Fruit fly (Drosophila melanogaster) whole organism, embryonic: ENCODE data around the gene CG8006.

Experiments used
- Adf1 ChIP-seq: fragments of 200-800 bp; sonication (Bioruptor generic); IDR thresholded peaks from 2 replicates; pipeline ENCODE4 v1.3.6; 2022; ENCODE audit warnings: missing biosample characterization, missing genetic modification characterization
- Atf6 ChIP-seq: fragments of 200-800 bp; sonication (Bioruptor generic); IDR thresholded peaks from 2 replicates; pipeline ENCODE4 v1.3.6; 2022; ENCODE audit warnings: missing biosample characterization, missing genetic modification characterization
- B-H1 ChIP-seq: fragments of 200-800 bp; sonication (Bioruptor generic); IDR thresholded peaks from 3 replicates; pipeline ENCODE4 v1.3.6; 2022; ENCODE audit warnings: missing biosample characterization, missing genetic modification characterization
- CG10366 ChIP-seq: fragments of 200-800 bp; sonication (Bioruptor generic); IDR thresholded peaks from 2 replicates; pipeline ENCODE4 v1.3.6; 2022; ENCODE audit warnings: missing biosample characterization, missing genetic modification characterization
- CG10565 ChIP-seq: fragments of 200-800 bp; sonication (Bioruptor generic); optimal IDR thresholded peaks from 3 replicates; lab custom pipeline; 2016; ENCODE audit warnings: missing biosample characterization, mild to moderate bottlenecking, missing genetic modification characterization
- CG12659 ChIP-seq: fragments of 200-800 bp; sonication (Bioruptor generic); optimal IDR thresholded peaks from 3 replicates; lab custom pipeline; 2017; ENCODE audit warnings: mild to moderate bottlenecking, missing biosample characterization, missing genetic modification reagents, missing genetic modification characterization
- CG13894 ChIP-seq: fragments of 200-800 bp; sonication (Bioruptor generic); optimal IDR thresholded peaks from 3 replicates; lab custom pipeline; 2018; ENCODE audit warnings: missing biosample characterization, mild to moderate bottlenecking, missing genetic modification characterization, moderate library complexity
- CG14441 ChIP-seq: fragments of 200-800 bp; sonication (Bioruptor generic); IDR thresholded peaks from 2 replicates; pipeline ENCODE4 v1.3.6; 2022; ENCODE audit warnings: missing biosample characterization, missing genetic modification characterization
- CG15269 ChIP-seq: fragments of 200-800 bp; sonication (Bioruptor generic); optimal IDR thresholded peaks from 2 replicates; lab custom pipeline; 2018; ENCODE audit warnings: missing biosample characterization, mild to moderate bottlenecking, missing genetic modification characterization, moderate library complexity
- CG17359 ChIP-seq: fragments of 200-800 bp; sonication (Bioruptor generic); optimal IDR thresholded peaks from 3 replicates; lab custom pipeline; 2018; ENCODE audit warnings: missing biosample characterization, mild to moderate bottlenecking, missing genetic modification characterization, moderate library complexity
- CG2129 ChIP-seq: fragments of 200-800 bp; sonication (Bioruptor generic); IDR thresholded peaks from 2 replicates; pipeline ENCODE4 v1.3.6; 2022; ENCODE audit warnings: missing biosample characterization, missing genetic modification characterization; ENCODE audit not compliant: partially characterized antibody
- CG30431 ChIP-seq: fragments of 200-800 bp; sonication (Bioruptor generic); optimal IDR thresholded peaks from 2 replicates; lab custom pipeline; 2017; ENCODE audit warnings: missing biosample characterization, missing genetic modification characterization
- CG32532 ChIP-seq: fragments of 200-800 bp; sonication (Bioruptor generic); IDR thresholded peaks from 2 replicates; pipeline ENCODE4 v1.3.6; 2022; ENCODE audit warnings: missing biosample characterization, missing genetic modification characterization
- CG43689 ChIP-seq: fragments of 200-800 bp; sonication (Bioruptor generic); IDR thresholded peaks from 2 replicates; pipeline ENCODE4 v1.3.6; 2022; ENCODE audit warnings: missing biosample characterization, missing genetic modification characterization
- CG4424 ChIP-seq: fragments of 200-800 bp; sonication (Bioruptor generic); optimal IDR thresholded peaks from 3 replicates; lab custom pipeline; 2016; ENCODE audit warnings: missing biosample characterization, missing genetic modification characterization
- CG7786 ChIP-seq: fragments of 200-800 bp; sonication (Bioruptor generic); optimal IDR thresholded peaks from 2 replicates; lab custom pipeline; 2016; ENCODE audit warnings: missing biosample characterization, missing genetic modification characterization
- CG7839 ChIP-seq: fragments of 200-800 bp; sonication (Bioruptor generic); optimal IDR thresholded peaks from 3 replicates; lab custom pipeline; 2018; ENCODE audit warnings: missing biosample characterization, mild to moderate bottlenecking, missing genetic modification characterization, moderate library complexity
- CG8290 ChIP-seq, 3 experiments: fragments of 200-800 bp; sonication (Bioruptor generic); optimal IDR thresholded peaks; 2 replicates each; lab custom pipeline; 2016 to 2019; ENCODE audit warnings: missing biosample characterization in 3 of 3, missing genetic modification characterization in 3 of 3, mild to moderate bottlenecking in 2 of 3, moderate library complexity in 1 of 3
- CG9609 ChIP-seq: fragments of 200-800 bp; sonication (Bioruptor generic); optimal IDR thresholded peaks from 3 replicates; lab custom pipeline; 2016; ENCODE audit warnings: missing biosample characterization, missing genetic modification characterization
- CHES-1-like ChIP-seq: fragments of 200-800 bp; sonication (Bioruptor generic); optimal IDR thresholded peaks from 2 replicates; lab custom pipeline; 2016; ENCODE audit warnings: missing biosample characterization, missing genetic modification characterization
- D19A ChIP-seq: fragments of 200-800 bp; optimal IDR thresholded peaks from 3 replicates; lab custom pipeline; 2019; ENCODE audit warnings: missing biosample characterization, mild to moderate bottlenecking, missing genetic modification characterization, moderate library complexity
- Dfd ChIP-seq, 2 experiments: fragments of >200 bp; optimal IDR thresholded peaks; 2 replicates each; lab custom pipeline; 2017; ENCODE audit warnings: missing biosample characterization in 2 of 2, missing genetic modification characterization in 2 of 2
- E2f1 ChIP-seq: fragments of 200-800 bp; sonication (Bioruptor generic); IDR thresholded peaks from 2 replicates; pipeline ENCODE4 v1.3.6; 2022; ENCODE audit warnings: missing biosample characterization, missing genetic modification characterization
- E2f2 ChIP-seq: fragments of 200-800 bp; sonication (Bioruptor generic); IDR thresholded peaks from 2 replicates; pipeline ENCODE4 v1.3.6; 2022; ENCODE audit warnings: missing biosample characterization, missing genetic modification characterization
- Ets97D ChIP-seq: fragments of 200-800 bp; sonication (Bioruptor generic); optimal IDR thresholded peaks from 3 replicates; lab custom pipeline; 2016; ENCODE audit warnings: missing biosample characterization, missing genetic modification characterization
- HHEX ChIP-seq: fragments of 200-800 bp; sonication (Bioruptor generic); optimal IDR thresholded peaks from 3 replicates; lab custom pipeline; 2017; ENCODE audit warnings: missing biosample characterization, mild to moderate bottlenecking, missing genetic modification characterization, missing genetic modification reagents
- HmgD ChIP-seq: fragments of 200-800 bp; sonication (Bioruptor generic); optimal IDR thresholded peaks from 3 replicates; lab custom pipeline; 2016; ENCODE audit warnings: missing biosample characterization, missing genetic modification characterization
- Hmr ChIP-seq: fragments of 200-800 bp; sonication (Bioruptor generic); optimal IDR thresholded peaks from 3 replicates; lab custom pipeline; 2017; ENCODE audit warnings: mild to moderate bottlenecking, missing biosample characterization, missing genetic modification reagents, missing genetic modification characterization
- Hsf ChIP-seq: fragments of 200-800 bp; sonication (Bioruptor generic); optimal IDR thresholded peaks from 3 replicates; lab custom pipeline; 2016; ENCODE audit warnings: missing biosample characterization, missing genetic modification characterization
- NC2α ChIP-seq: fragments of 200-800 bp; sonication (Bioruptor generic); optimal IDR thresholded peaks from 2 replicates; lab custom pipeline; 2016; ENCODE audit warnings: missing biosample characterization, missing genetic modification characterization
- Nf-YA ChIP-seq: fragments of 200-800 bp; sonication (Bioruptor generic); IDR thresholded peaks from 2 replicates; pipeline ENCODE4 v1.3.6; 2022; ENCODE audit warnings: missing biosample characterization, missing genetic modification characterization
- Poxn ChIP-seq: fragments of 200-800 bp; sonication (Bioruptor generic); IDR thresholded peaks from 2 replicates; pipeline ENCODE4 v1.3.6; 2022; ENCODE audit warnings: missing biosample characterization, missing genetic modification characterization
- Rx ChIP-seq: fragments of 200-800 bp; sonication (Bioruptor generic); IDR thresholded peaks from 2 replicates; pipeline ENCODE4 v1.3.6; 2022; ENCODE audit warnings: missing biosample characterization, missing genetic modification characterization
- az2 ChIP-seq: fragments of 200-800 bp; sonication (Bioruptor generic); optimal IDR thresholded peaks from 3 replicates; lab custom pipeline; 2016; ENCODE audit warnings: missing biosample characterization, missing genetic modification characterization
- bab2 ChIP-seq: fragments of 200-800 bp; sonication (Bioruptor generic); optimal IDR thresholded peaks from 2 replicates; lab custom pipeline; 2016; ENCODE audit warnings: missing biosample characterization, missing genetic modification characterization
- danr ChIP-seq: fragments of 200-800 bp; sonication (Bioruptor generic); IDR thresholded peaks from 2 replicates; pipeline ENCODE4 v1.3.6; 2022; ENCODE audit warnings: missing biosample characterization, missing genetic modification characterization
- fd96Cb ChIP-seq: fragments of 200-800 bp; sonication (Bioruptor generic); optimal IDR thresholded peaks from 2 replicates; lab custom pipeline; 2018; ENCODE audit warnings: missing biosample characterization, mild to moderate bottlenecking, missing genetic modification characterization, moderate library complexity
- gro ChIP-seq: fragments of 200-800 bp; sonication (Bioruptor generic); optimal IDR thresholded peaks from 2 replicates; lab custom pipeline; 2016; ENCODE audit warnings: missing biosample characterization, missing genetic modification characterization
- gsb-n ChIP-seq: fragments of 200-800 bp; sonication (Bioruptor generic); optimal IDR thresholded peaks from 3 replicates; lab custom pipeline; 2018; ENCODE audit warnings: missing biosample characterization, mild to moderate bottlenecking, missing genetic modification characterization
- hb ChIP-seq: fragments of 200-800 bp; sonication (Bioruptor generic); IDR thresholded peaks from 3 replicates; pipeline ENCODE4 v1.3.6; 2022; ENCODE audit warnings: missing biosample characterization, missing genetic modification characterization; ENCODE audit not compliant: partially characterized antibody
- nerfin-2 ChIP-seq: fragments of 200-800 bp; sonication (Bioruptor generic); IDR thresholded peaks from 2 replicates; pipeline ENCODE4 v1.3.6; 2022; ENCODE audit warnings: missing biosample characterization, missing genetic modification characterization; ENCODE audit not compliant: partially characterized antibody
- p53 ChIP-seq: fragments of 200-800 bp; sonication (Bioruptor generic); optimal IDR thresholded peaks from 2 replicates; lab custom pipeline; 2016; ENCODE audit warnings: missing biosample characterization, missing genetic modification characterization
- pum ChIP-seq: fragments of 200-800 bp; sonication (Bioruptor generic); optimal IDR thresholded peaks from 2 replicates; lab custom pipeline; 2016; ENCODE audit warnings: missing biosample characterization, missing genetic modification characterization
- ro ChIP-seq: fragments of 200-800 bp; sonication (Bioruptor generic); IDR thresholded peaks from 2 replicates; pipeline ENCODE4 v1.3.6; 2022; ENCODE audit warnings: missing biosample characterization, missing genetic modification characterization
- salm ChIP-seq: fragments of 200-800 bp; sonication (Bioruptor generic); optimal IDR thresholded peaks from 2 replicates; lab custom pipeline; 2018; ENCODE audit warnings: missing biosample characterization, mild to moderate bottlenecking, missing genetic modification characterization
- scrt ChIP-seq: fragments of 200-800 bp; sonication (Bioruptor generic); optimal IDR thresholded peaks from 2 replicates; lab custom pipeline; 2018; ENCODE audit warnings: missing biosample characterization, mild to moderate bottlenecking, missing genetic modification characterization, moderate library complexity
- sna ChIP-seq: fragments of 200-800 bp; sonication (Bioruptor generic); IDR thresholded peaks from 2 replicates; pipeline ENCODE4 v1.3.6; 2022; ENCODE audit warnings: missing biosample characterization, missing genetic modification characterization; ENCODE audit not compliant: partially characterized antibody
- tap ChIP-seq: fragments of 200-800 bp; optimal IDR thresholded peaks from 3 replicates; lab custom pipeline; 2019; ENCODE audit warnings: missing biosample characterization, mild to moderate bottlenecking, missing genetic modification characterization, moderate library complexity

CG8006 gene

DNA sequence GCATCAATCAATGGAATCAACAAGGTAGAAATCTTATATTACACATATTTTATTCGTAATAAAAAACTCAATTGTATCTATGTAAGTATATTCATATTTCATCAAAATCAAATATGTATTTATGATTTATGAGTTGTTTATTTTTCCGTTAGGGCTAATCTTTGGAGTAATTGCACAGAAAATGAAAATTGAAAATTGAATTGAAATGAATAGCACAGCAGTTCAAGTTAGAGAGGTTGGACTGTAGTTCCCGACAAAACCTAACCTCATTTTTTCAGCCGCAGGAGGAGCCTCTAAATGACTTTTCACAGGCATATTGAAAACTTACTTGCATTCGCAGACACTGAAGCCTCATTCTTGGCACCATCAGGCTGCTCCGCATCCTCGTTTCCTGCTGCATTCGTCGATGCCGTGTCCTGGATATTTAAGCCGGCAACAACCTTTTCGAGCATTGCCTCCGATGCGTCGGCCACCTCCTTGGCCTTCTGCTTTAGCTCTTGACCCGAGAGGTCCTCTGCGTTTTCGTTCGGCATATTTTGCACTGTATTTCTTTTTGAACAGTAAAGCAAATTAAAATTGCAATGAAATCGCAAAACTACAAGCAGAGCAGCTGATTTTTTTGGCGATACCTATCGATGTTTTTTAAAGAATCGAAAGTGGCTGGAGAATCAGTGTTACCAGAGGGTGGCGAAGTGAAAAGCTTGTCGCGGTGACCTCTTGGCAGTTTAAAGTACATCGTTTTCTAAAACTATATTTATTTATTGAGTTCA is 33.7 kb upstream of the CG8006 start, which contains the start of gene Nmt:
Gene Nmt (minus strand): TSS at position 635 of the 770 bp plus-strand sequence.
- TF ChIP-seq Atf6 (GFP tag; lab: Robert Waterston, UW): peak; percentile 48; the same call in 1 of the 2 replicates
- TF ChIP-seq CG13894: no peak
- TF ChIP-seq CHES-1-like (GFP tag; lab: Kevin White, UChicago): peak; percentile 3
- peak; percentile 51; the same call in 1 of the 2 replicates for TF ChIP-seq nerfin-2
- TF ChIP-seq CG43689 (GFP tag; lab: Robert Waterston, UW): 0 out of 2 replicates have a peak, but pooled peaks have one; percentile 36
- peak; percentile 55; the same call in 1 of the 2 replicates for TF ChIP-seq Rx
- peak; percentile 27 for TF ChIP-seq CG4424 (GFP tag; lab: Kevin White, UChicago)
- TF ChIP-seq NC2α (GFP tag; lab: Kevin White, UChicago): no peak
- TF ChIP-seq gro (GFP tag; lab: Kevin White, UChicago): no peak
- no peak for TF ChIP-seq D19A (tag; lab: Kevin White, UChicago)
- TF ChIP-seq Poxn (GFP tag; lab: Robert Waterston, UW): no peak
- peak; percentile 30 for TF ChIP-seq Hsf (GFP tag; lab: Kevin White, UChicago)
- TF ChIP-seq tap: no peak
- TF ChIP-seq HHEX: no peak
- no peak for TF ChIP-seq CG15269 (tag; lab: Kevin White, UChicago)
- no peak for TF ChIP-seq CG14441 (GFP tag; lab: Robert Waterston, UW)
- peak; percentile 64 for TF ChIP-seq CG32532
- peak; percentile 28 for TF ChIP-seq Hmr (GFP tag; lab: Kevin White, UChicago)
- peak; percentile 75 for TF ChIP-seq sna (GFP tag; lab: Robert Waterston, UW)
- peak; percentile 32 for TF ChIP-seq Ets97D (GFP tag; lab: Kevin White, UChicago)
- TF ChIP-seq danr (GFP tag; lab: Robert Waterston, UW): no peak
- TF ChIP-seq CG17359 (tag; lab: Kevin White, UChicago): peak; percentile 26
- no peak for TF ChIP-seq bab2 (GFP tag; lab: Kevin White, UChicago)
- TF ChIP-seq E2f1: no peak
- no peak for TF ChIP-seq ro (GFP tag; lab: Robert Waterston, UW)
- no peak for TF ChIP-seq CG8290 (GFP tag; optimal IDR thresholded peaks at IDR 0.05; lab: Kevin White, UChicago)
- peak in 1 of 2 experiments; percentile 3 for TF ChIP-seq CG8290 (tag; optimal IDR thresholded peaks at IDR 0.05; lab: Kevin White, UChicago)
- TF ChIP-seq HmgD (GFP tag; lab: Kevin White, UChicago): no peak
- TF ChIP-seq B-H1 (GFP tag; lab: Robert Waterston, UW): peak; percentile 13; the same call in 1 of the 3 replicates
- peak; percentile 59 for TF ChIP-seq CG2129 (GFP tag; lab: Robert Waterston, UW)
- no peak for TF ChIP-seq p53 (GFP tag; lab: Kevin White, UChicago)
- peak; percentile 5 for TF ChIP-seq az2 (GFP tag; lab: Kevin White, UChicago)
- TF ChIP-seq salm (tag; lab: Kevin White, UChicago): no peak
- TF ChIP-seq Adf1 (GFP tag; lab: Robert Waterston, UW): no peak; the same call in 1 of the 2 replicates
- no peak for TF ChIP-seq CG30431 (GFP tag; lab: Kevin White, UChicago)
- TF ChIP-seq E2f2 (GFP tag; lab: Robert Waterston, UW): peak; percentile 86
- TF ChIP-seq pum: no peak
- TF ChIP-seq scrt: no peak
- TF ChIP-seq CG10366 (GFP tag; lab: Robert Waterston, UW): peak; percentile 70
- peak; percentile 6 for TF ChIP-seq CG7786 (GFP tag; lab: Kevin White, UChicago)
- TF ChIP-seq CG9609 (GFP tag; lab: Kevin White, UChicago): no peak
- TF ChIP-seq CG10565: no peak
- TF ChIP-seq CG7839 (tag; lab: Kevin White, UChicago): peak; percentile 40
- no peak for TF ChIP-seq Dfd (GFP tag; optimal IDR thresholded peaks at IDR 0.05; lab: Kevin White, UChicago)
- no peak for TF ChIP-seq Nf-YA (GFP tag; lab: Robert Waterston, UW)
- peak; percentile 6 for TF ChIP-seq CG12659
- 0 out of 3 replicates have a peak, but pooled peaks have one; percentile 24 for TF ChIP-seq hb
- no peak for TF ChIP-seq gsb-n (tag; lab: Kevin White, UChicago)
- peak; percentile 29 for TF ChIP-seq fd96Cb (tag; lab: Kevin White, UChicago)
